Fruit fly (Drosophila melanogaster) whole organism, embryonic: ENCODE results near the gene CG7497.
A peak's percentile ranks its signal among the peaks of the same experiment; 100 is the strongest.

Source experiments
- Abd-B ChIP-seq: fragments of 200-800 bp; sonication (Bioruptor generic); optimal IDR thresholded peaks from 2 replicates; lab custom pipeline; 2018; ENCODE audit warnings: missing biosample characterization, mild to moderate bottlenecking, missing genetic modification characterization, moderate library complexity
- Atf3 ChIP-seq: fragments of 200-800 bp; sonication (Bioruptor generic); optimal IDR thresholded peaks from 3 replicates; lab custom pipeline; 2016; ENCODE audit warnings: missing biosample characterization, missing genetic modification characterization
- Bdp1 ChIP-seq: fragments of 200-800 bp; sonication (Bioruptor generic); optimal IDR thresholded peaks from 3 replicates; lab custom pipeline; 2016; ENCODE audit warnings: missing biosample characterization, missing genetic modification characterization
- Bteb2 ChIP-seq: fragments of 200-800 bp; sonication (Bioruptor generic); optimal IDR thresholded peaks from 2 replicates; lab custom pipeline; 2016; ENCODE audit warnings: missing biosample characterization, missing genetic modification characterization
- CG10267 ChIP-seq: fragments of 200-800 bp; sonication (Bioruptor generic); optimal IDR thresholded peaks from 2 replicates; lab custom pipeline; 2018; ENCODE audit warnings: missing biosample characterization, mild to moderate bottlenecking, missing genetic modification characterization, moderate library complexity
- CG11504 ChIP-seq: fragments of 200-800 bp; sonication (Bioruptor generic); optimal IDR thresholded peaks from 3 replicates; lab custom pipeline; 2019; ENCODE audit warnings: missing biosample characterization, mild to moderate bottlenecking, missing genetic modification characterization, moderate library complexity
- CG11560 ChIP-seq: fragments of 200-800 bp; sonication (Bioruptor generic); IDR thresholded peaks from 3 replicates; pipeline ENCODE4 v1.3.6; 2022; ENCODE audit warnings: missing biosample characterization, missing genetic modification characterization
- CG11695 ChIP-seq: fragments of 200-800 bp; sonication (Bioruptor generic); IDR thresholded peaks from 3 replicates; pipeline ENCODE4 v1.3.6; 2022; ENCODE audit warnings: missing biosample characterization, missing genetic modification characterization
- CG12769 ChIP-seq: fragments of 200-800 bp; sonication (Bioruptor generic); optimal IDR thresholded peaks from 2 replicates; lab custom pipeline; 2019; ENCODE audit warnings: missing biosample characterization, mild to moderate bottlenecking, missing genetic modification characterization, moderate library complexity
- CG13775 ChIP-seq: fragments of 200-800 bp; sonication (Bioruptor generic); optimal IDR thresholded peaks from 3 replicates; lab custom pipeline; 2017; ENCODE audit warnings: missing biosample characterization, mild to moderate bottlenecking, missing genetic modification characterization
- CG15011 ChIP-seq: fragments of 200-800 bp; sonication (Bioruptor generic); optimal IDR thresholded peaks from 3 replicates; lab custom pipeline; 2018; ENCODE audit warnings: missing biosample characterization, mild to moderate bottlenecking, missing genetic modification characterization
- CG15479 ChIP-seq: fragments of 200-800 bp; sonication (Bioruptor generic); optimal IDR thresholded peaks from 3 replicates; lab custom pipeline; 2019; ENCODE audit warnings: missing biosample characterization, mild to moderate bottlenecking, missing genetic modification characterization, moderate library complexity
- CG16779 ChIP-seq: fragments of 200-800 bp; sonication (Bioruptor generic); IDR thresholded peaks from 2 replicates; pipeline ENCODE4 v1.3.6; 2022; ENCODE audit warnings: missing biosample characterization, missing genetic modification characterization
- CG16813 ChIP-seq: fragments of 200-800 bp; sonication (Bioruptor generic); IDR thresholded peaks from 3 replicates; pipeline ENCODE4 v1.3.6; 2022; ENCODE audit warnings: missing biosample characterization, missing genetic modification characterization; ENCODE audit not compliant: partially characterized antibody
- CG18011 ChIP-seq: fragments of 200-800 bp; sonication (Bioruptor generic); optimal IDR thresholded peaks from 2 replicates; lab custom pipeline; 2017; ENCODE audit warnings: missing biosample characterization, missing genetic modification characterization, mild to moderate bottlenecking, moderate library complexity, missing genotype
- CG2712 ChIP-seq: fragments of 200-800 bp; optimal IDR thresholded peaks from 3 replicates; lab custom pipeline; 2019; ENCODE audit warnings: missing biosample characterization, mild to moderate bottlenecking, missing genetic modification characterization, moderate library complexity
- CG31365 ChIP-seq: fragments of 200-800 bp; sonication (Bioruptor generic); optimal IDR thresholded peaks from 2 replicates; lab custom pipeline; 2018; ENCODE audit warnings: missing biosample characterization, mild to moderate bottlenecking, missing genetic modification characterization
- CG3163 ChIP-seq: fragments of 200-800 bp; sonication (Bioruptor generic); optimal IDR thresholded peaks from 3 replicates; lab custom pipeline; 2016; ENCODE audit warnings: missing biosample characterization, missing genetic modification characterization
- CG32532 ChIP-seq: fragments of 200-800 bp; sonication (Bioruptor generic); IDR thresholded peaks from 2 replicates; pipeline ENCODE4 v1.3.6; 2022; ENCODE audit warnings: missing biosample characterization, missing genetic modification characterization
- CG3726 ChIP-seq: fragments of 200-800 bp; sonication (Bioruptor generic); IDR thresholded peaks from 3 replicates; pipeline ENCODE4, ENCODE4 v1.3.6; 2022; ENCODE audit warnings: missing biosample characterization, missing genetic modification characterization
- CG5180 ChIP-seq: fragments of 200-800 bp; sonication (Bioruptor generic); optimal IDR thresholded peaks from 3 replicates; lab custom pipeline; 2017; ENCODE audit warnings: missing biosample characterization, missing genetic modification characterization, mild to moderate bottlenecking, moderate library complexity, missing genetic modification reagents
- CG5953 ChIP-seq: fragments of 200-800 bp; sonication (Bioruptor generic); IDR thresholded peaks from 2 replicates; pipeline ENCODE4 v1.3.6; 2022; ENCODE audit warnings: missing biosample characterization, missing genetic modification characterization
- CG6689 ChIP-seq: fragments of 200-800 bp; sonication (Bioruptor generic); IDR thresholded peaks from 2 replicates; pipeline ENCODE4 v1.3.6; 2022; ENCODE audit warnings: missing biosample characterization, missing genetic modification characterization
- CG8281 ChIP-seq: fragments of 200-800 bp; sonication (Bioruptor generic); optimal IDR thresholded peaks from 2 replicates; lab custom pipeline; 2018; ENCODE audit warnings: missing biosample characterization, mild to moderate bottlenecking, missing genetic modification characterization, moderate library complexity
- CG9797 ChIP-seq: fragments of 200-800 bp; sonication (Bioruptor generic); optimal IDR thresholded peaks from 3 replicates; lab custom pipeline; 2018; ENCODE audit warnings: missing biosample characterization, mild to moderate bottlenecking, missing genetic modification characterization
- Dbx ChIP-seq: fragments of 200-800 bp; sonication (Bioruptor generic); IDR thresholded peaks from 3 replicates; pipeline ENCODE4 v1.3.6; 2022; ENCODE audit warnings: missing biosample characterization, missing genetic modification characterization
- Fer2 ChIP-seq: fragments of 200-800 bp; sonication (Bioruptor generic); optimal IDR thresholded peaks from 2 replicates; lab custom pipeline; 2018; ENCODE audit warnings: missing biosample characterization, mild to moderate bottlenecking, missing genetic modification characterization, moderate library complexity
- H2.0 ChIP-seq: fragments of 200-800 bp; sonication (Bioruptor generic); IDR thresholded peaks from 2 replicates; pipeline ENCODE4 v1.3.6; 2022; ENCODE audit warnings: missing biosample characterization, missing genetic modification characterization
- HHEX ChIP-seq: fragments of 200-800 bp; sonication (Bioruptor generic); optimal IDR thresholded peaks from 3 replicates; lab custom pipeline; 2017; ENCODE audit warnings: missing biosample characterization, mild to moderate bottlenecking, missing genetic modification characterization, missing genetic modification reagents
- Hr3 ChIP-seq: fragments of 200-800 bp; sonication (Bioruptor generic); optimal IDR thresholded peaks from 3 replicates; lab custom pipeline; 2016; ENCODE audit warnings: missing biosample characterization, missing genetic modification characterization
- Meics ChIP-seq: fragments of 200-800 bp; sonication (Bioruptor generic); optimal IDR thresholded peaks from 2 replicates; lab custom pipeline; 2017; ENCODE audit warnings: missing biosample characterization, mild to moderate bottlenecking, missing genetic modification characterization
- Pdp1 ChIP-seq, 2 experiments: fragments of 200-800 bp; sonication (Bioruptor generic); optimal IDR thresholded peaks; 3 replicates each; lab custom pipeline; 2016; ENCODE audit warnings: missing biosample characterization in 2 of 2, missing genetic modification characterization in 2 of 2, mild to moderate bottlenecking in 1 of 2, moderate library complexity in 1 of 2
- Ravus ChIP-seq: fragments of 200-800 bp; sonication (Bioruptor generic); IDR thresholded peaks from 2 replicates; pipeline ENCODE4 v1.3.6; 2022; ENCODE audit warnings: missing biosample characterization, missing genetic modification characterization
- ara ChIP-seq: fragments of 200-800 bp; sonication (Bioruptor generic); IDR thresholded peaks from 2 replicates; pipeline ENCODE4 v1.3.6; 2022; ENCODE audit warnings: missing biosample characterization, missing genetic modification characterization
- cato ChIP-seq: fragments of 200-800 bp; sonication (Bioruptor generic); optimal IDR thresholded peaks from 2 replicates; lab custom pipeline; 2016; ENCODE audit warnings: missing biosample characterization, missing genetic modification characterization, borderline replicate concordance
- chm ChIP-seq: fragments of 200-800 bp; sonication (Bioruptor generic); IDR thresholded peaks from 2 replicates; pipeline ENCODE4 v1.3.6; 2022; ENCODE audit warnings: missing biosample characterization, missing genetic modification characterization
- crc ChIP-seq: fragments of 200-800 bp; sonication (Bioruptor generic); optimal IDR thresholded peaks from 2 replicates; lab custom pipeline; 2016; ENCODE audit warnings: missing biosample characterization, missing genetic modification characterization
- crp ChIP-seq, 2 experiments: fragments of 200-800 bp; sonication (Bioruptor generic); optimal IDR thresholded peaks; 2 replicates in 1 of 2; 3 replicates in 1 of 2; lab custom pipeline; 2017; ENCODE audit warnings: missing biosample characterization in 2 of 2, missing genetic modification characterization in 2 of 2, mild to moderate bottlenecking in 1 of 2, moderate library complexity in 1 of 2
- da ChIP-seq: fragments of 200-800 bp; sonication (Bioruptor generic); optimal IDR thresholded peaks from 2 replicates; lab custom pipeline; 2016; ENCODE audit warnings: missing biosample characterization, missing genetic modification characterization
- dmrt11E ChIP-seq: fragments of 200-800 bp; sonication (Bioruptor generic); optimal IDR thresholded peaks from 3 replicates; lab custom pipeline; 2018; ENCODE audit warnings: missing biosample characterization, mild to moderate bottlenecking, missing genetic modification characterization, moderate library complexity
- grn ChIP-seq: fragments of 200-800 bp; sonication (Bioruptor generic); optimal IDR thresholded peaks from 3 replicates; lab custom pipeline; 2017; ENCODE audit warnings: missing biosample characterization, missing genetic modification characterization
- h ChIP-seq: fragments of >200 bp; optimal IDR thresholded peaks from 2 replicates; lab custom pipeline; 2017
- lbe ChIP-seq: fragments of 200-800 bp; sonication (Bioruptor generic); optimal IDR thresholded peaks from 2 replicates; lab custom pipeline; 2016; ENCODE audit warnings: missing biosample characterization, mild to moderate bottlenecking, missing genetic modification characterization
- lmd ChIP-seq: fragments of 200-800 bp; sonication (Bioruptor generic); IDR thresholded peaks from 2 replicates; pipeline ENCODE4 v1.3.6; 2022; ENCODE audit warnings: missing biosample characterization, missing genetic modification characterization
- nmo ChIP-seq: fragments of 200-800 bp; sonication (Bioruptor generic); optimal IDR thresholded peaks from 2 replicates; lab custom pipeline; 2018; ENCODE audit warnings: missing biosample characterization, mild to moderate bottlenecking, missing genetic modification characterization, moderate library complexity
- oc ChIP-seq: fragments of 200-800 bp; sonication (Bioruptor generic); optimal IDR thresholded peaks from 2 replicates; lab custom pipeline; 2018; ENCODE audit warnings: missing biosample characterization, mild to moderate bottlenecking, missing genetic modification characterization, moderate library complexity
- phol ChIP-seq: fragments of 200-800 bp; sonication (Bioruptor generic); optimal IDR thresholded peaks from 3 replicates; lab custom pipeline; 2018; ENCODE audit warnings: missing biosample characterization, mild to moderate bottlenecking, missing genetic modification characterization, moderate library complexity
- rib ChIP-seq: fragments of 200-800 bp; sonication (Bioruptor generic); IDR thresholded peaks from 2 replicates; pipeline ENCODE4 v1.3.6; 2022; ENCODE audit warnings: missing biosample characterization, missing genetic modification characterization
- sug ChIP-seq: fragments of 200-800 bp; optimal IDR thresholded peaks from 2 replicates; lab custom pipeline; 2019; ENCODE audit warnings: missing biosample characterization, mild to moderate bottlenecking, missing genetic modification characterization, moderate library complexity
- tgo ChIP-seq: fragments of 200-800 bp; sonication (Bioruptor generic); IDR thresholded peaks from 3 replicates; pipeline ENCODE4 v1.3.6; 2022; ENCODE audit warnings: missing biosample characterization, missing genetic modification characterization
- z ChIP-seq: fragments of 200-800 bp; sonication (Bioruptor generic); IDR thresholded peaks from 3 replicates; pipeline ENCODE4 v1.3.6; 2022; ENCODE audit warnings: missing biosample characterization, missing genetic modification characterization
- zf30C ChIP-seq: fragments of 200-800 bp; sonication (Bioruptor generic); optimal IDR thresholded peaks from 3 replicates; lab custom pipeline; 2018; ENCODE audit warnings: missing biosample characterization, mild to moderate bottlenecking, missing genetic modification characterization

Gene CG7497

dm6 chr3L:17644906-17645244, 11.6 kb downstream of the CG7497 start, which contains the start of gene Pep (continued):
- TF ChIP-seq CG13775 (GFP tag; lab: Kevin White, UChicago) (no peak), Atf3 (GFP tag; lab: Kevin White, UChicago) (no peak), CG9797 (peak; percentile 39), Pdp1 (GFP tag; optimal IDR thresholded peaks at IDR 0.05; lab: Kevin White, UChicago) (peak in 1 of 2 experiments; percentile 36), dmrt11E (tag; lab: Kevin White, UChicago) (peak; percentile 14), Fer2 (no peak), CG8281 (no peak), CG11695 (0 out of 3 replicates have a peak, but pooled peaks have one; percentile 4), Dbx (peak; percentile 63; the same call in 1 of the 3 replicates), Bdp1 (GFP tag; lab: Kevin White, UChicago) (no peak), Abd-B (GFP tag; lab: Kevin White, UChicago) (no peak), grn (GFP tag; lab: Kevin White, UChicago) (peak; percentile 99), Hr3 (peak; percentile 13), CG31365 (tag; lab: Kevin White, UChicago) (no peak), sug (tag; lab: Kevin White, UChicago) (peak; percentile 36), lmd (no peak), HHEX (GFP tag; lab: Kevin White, UChicago) (no peak), CG10267 (tag; lab: Kevin White, UChicago) (peak; percentile 68), CG6689 (GFP tag; lab: Robert Waterston, UW) (no peak), CG12769 (peak; percentile 23), chm (no peak; the same call in 1 of the 2 replicates), zf30C (GFP tag; lab: Kevin White, UChicago) (peak; percentile 8), CG16779 (no peak), ara (no peak), Bteb2 (GFP tag; lab: Kevin White, UChicago) (peak; percentile 0), CG15479 (GFP tag; lab: Kevin White, UChicago) (no peak), Ravus (no peak), rib (GFP tag; lab: Robert Waterston, UW) (0 out of 2 replicates have a peak, but pooled peaks have one; percentile 21), Meics (GFP tag; lab: Kevin White, UChicago) (peak; percentile 28), CG11504 (tag; lab: Kevin White, UChicago) (no peak), phol (tag; lab: Kevin White, UChicago) (peak; percentile 72), CG15011 (no peak), oc (tag; lab: Kevin White, UChicago) (peak; percentile 49), CG18011 (GFP tag; lab: Kevin White, UChicago) (no peak), CG16813 (GFP tag; lab: Robert Waterston, UW) (peak; percentile 99), CG3726 (GFP tag; lab: Robert Waterston, UW) (no peak), crp (GFP tag; optimal IDR thresholded peaks at IDR 0.05; lab: Kevin White, UChicago) (no peak), H2.0 (GFP tag; lab: Robert Waterston, UW) (no peak), z (no peak), CG32532 (GFP tag; lab: Robert Waterston, UW) (no peak), cato (GFP tag; lab: Kevin White, UChicago) (no peak), lbe (GFP tag; lab: Kevin White, UChicago) (peak; percentile 38), crc (GFP tag; lab: Kevin White, UChicago) (no peak), CG2712 (tag; lab: Kevin White, UChicago) (peak; percentile 63), CG5953 (GFP tag; lab: Robert Waterston, UW) (no peak), CG5180 (no peak), CG3163 (peak; percentile 38), h (no peak), CG11560 (tag; lab: Robert Waterston, UW) (no peak), nmo (peak; percentile 62), tgo (GFP tag; lab: Robert Waterston, UW) (no peak), da (GFP tag; lab: Kevin White, UChicago) (no peak)
